Fruit fly (Drosophila melanogaster): ENCODE measurements around the gene CG31368.

The CG31368 gene

dm6 chr3R:11850917-11851897 lies 31.4 kb upstream of the CG31368 start (continued):
- TF ChIP-seq maf-S (GFP tag; optimal IDR thresholded peaks at IDR 0.05) (peak; percentile 5), gcm (GFP tag; optimal IDR thresholded peaks at IDR 0.05) (peak; percentile 85), fd3F (GFP tag; optimal IDR thresholded peaks at IDR 0.05) (no peak), CG17328 (GFP tag; IDR thresholded peaks at IDR 0.05) (peak; percentile 63), CG12155 (GFP tag; optimal IDR thresholded peaks at IDR 0.05) (peak; percentile 34), gt (GFP tag; IDR thresholded peaks at IDR 0.05) (peak; percentile 65), CG11093 (GFP tag; IDR thresholded peaks at IDR 0.05) (peak; percentile 59; the same call in 2 of the 3 replicates), CG7357 (GFP tag; IDR thresholded peaks at IDR 0.05) (peak; percentile 56; the same call in 2 of the 3 replicates), Dek (tag; optimal IDR thresholded peaks at IDR 0.05) (peak; percentile 25), CG11247 (GFP tag; IDR thresholded peaks at IDR 0.05) (no peak), fd64A (GFP tag; optimal IDR thresholded peaks at IDR 0.05) (peak; percentile 78), zen (tag; optimal IDR thresholded peaks at IDR 0.05) (peak; percentile 55), lab (GFP tag; optimal IDR thresholded peaks at IDR 0.05) (peak; percentile 12), CG2875 (GFP tag; optimal IDR thresholded peaks at IDR 0.05) (peak; percentile 85), pan (optimal IDR thresholded peaks at IDR 0.05) (no peak), pan (GFP tag; optimal IDR thresholded peaks at IDR 0.05 in 1 of 2, IDR thresholded peaks at IDR 0.05 in 1 of 2) (peak in 1 of 2 experiments; percentile 58), CG12104 (GFP tag; optimal IDR thresholded peaks at IDR 0.05) (peak; percentile 48), CG9215 (GFP tag; IDR thresholded peaks at IDR 0.05) (0 out of 2 replicates have a peak, but pooled peaks have one; percentile 7), hb (GFP tag; IDR thresholded peaks at IDR 0.05; ENCODE audit: partially characterized antibody) (no peak), org-1 (GFP tag; optimal IDR thresholded peaks at IDR 0.05) (peak; percentile 73), CG10979 (tag; optimal IDR thresholded peaks at IDR 0.05) (peak; percentile 95), ERR (GFP tag; optimal IDR thresholded peaks at IDR 0.05) (no peak), esg (GFP tag; conservative IDR thresholded peaks at IDR 0.05) (peak; percentile 65), Aef1 (GFP tag; IDR thresholded peaks at IDR 0.05) (no peak; the same call in 2 of the 3 replicates), pzg (GFP tag; optimal IDR thresholded peaks at IDR 0.05) (no peak), dati (GFP tag; IDR thresholded peaks at IDR 0.05) (no peak), CG15479 (GFP tag; optimal IDR thresholded peaks at IDR 0.05) (no peak), CG7372 (GFP tag; IDR thresholded peaks at IDR 0.05) (no peak), sisA (GFP tag; IDR thresholded peaks at IDR 0.05) (peak; percentile 84), E2f2 (GFP tag; IDR thresholded peaks at IDR 0.05) (peak; percentile 32; the same call in 1 of the 2 replicates), H2.0 (GFP tag; IDR thresholded peaks at IDR 0.05) (no peak), HmgZ (tag; optimal IDR thresholded peaks at IDR 0.05) (peak; percentile 4), cas (GFP tag; IDR thresholded peaks at IDR 0.05) (no peak), C15 (GFP tag; IDR thresholded peaks at IDR 0.05) (no peak), p53 (GFP tag; optimal IDR thresholded peaks at IDR 0.05) (no peak), jumu (GFP tag; optimal IDR thresholded peaks at IDR 0.05) (peak; percentile 76), Fer1 (GFP tag; optimal IDR thresholded peaks at IDR 0.05) (no peak), ara (GFP tag; IDR thresholded peaks at IDR 0.05) (peak; percentile 78), ase (GFP tag; IDR thresholded peaks at IDR 0.05) (peak; percentile 62; the same call in 1 of the 3 replicates), mld (GFP tag; IDR thresholded peaks at IDR 0.05; ENCODE audit: partially characterized antibody) (no peak), CG6765 (GFP tag; optimal IDR thresholded peaks at IDR 0.05) (no peak), CG6854 (GFP tag; optimal IDR thresholded peaks at IDR 0.05) (no peak), slou (GFP tag; optimal IDR thresholded peaks at IDR 0.05) (no peak), pros (GFP tag; optimal IDR thresholded peaks at IDR 0.05) (peak; percentile 40), tna (GFP tag; IDR thresholded peaks at IDR 0.05; ENCODE audit: partially characterized antibody) (no peak), CG3838 (GFP tag; optimal IDR thresholded peaks at IDR 0.05) (peak; percentile 9), CG18619 (GFP tag; optimal IDR thresholded peaks at IDR 0.05) (peak; percentile 48), crc (GFP tag; optimal IDR thresholded peaks at IDR 0.05) (peak; percentile 56), CG10209 (GFP tag; optimal IDR thresholded peaks at IDR 0.05) (peak; percentile 77)

Data from whole organism, embryonic.